Fruit fly (Drosophila melanogaster) Kc167 (cell line): ENCODE results near the gene Blm.

Source experiments
- insv ChIP-seq: fragments of >200 bp; optimal IDR thresholded peaks from 3 replicates; lab custom pipeline; 2018; ENCODE audit warnings: missing external identifiers
- ttk ChIP-seq: sonication (Bioruptor generic); optimal IDR thresholded peaks from 2 replicates; lab custom pipeline; 2017; ENCODE audit warnings: missing external identifiers

DNA sequence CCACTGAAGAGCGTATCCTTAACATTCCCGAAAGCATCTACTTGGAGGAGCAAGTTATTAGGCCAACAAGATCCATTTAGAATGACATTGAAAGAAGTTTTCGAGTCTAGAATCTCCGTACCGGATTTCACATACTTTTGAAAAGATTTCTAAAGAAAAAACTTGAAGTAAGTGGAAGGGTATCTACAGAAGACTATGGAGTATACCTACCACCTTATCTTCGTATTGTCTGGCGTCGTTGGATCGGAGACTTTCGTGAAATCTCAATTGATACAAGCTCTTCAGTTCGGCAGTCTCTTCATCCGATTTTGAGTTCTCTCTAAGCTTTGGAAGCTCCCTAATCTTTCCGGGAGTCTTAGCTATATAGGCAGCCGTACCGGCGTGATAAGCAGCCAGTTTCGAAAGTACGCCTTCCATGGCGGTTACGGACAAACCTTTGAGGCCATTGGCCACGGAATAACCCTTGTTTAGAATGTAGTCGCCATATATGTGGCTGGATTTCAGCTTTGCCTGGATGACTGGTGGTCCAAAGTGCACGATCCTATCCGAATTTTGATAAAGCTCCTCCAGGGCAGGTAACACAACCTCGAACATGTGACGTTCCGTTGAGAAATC is 50.6 kb downstream of the Blm start:
- no peak for TF ChIP-seq ttk (lab: Kevin White, UChicago)
- no peak for TF ChIP-seq insv (lab: Kevin White, UChicago)
